Worm (Caenorhabditis elegans) whole organism, L3 larva: ENCODE measurements around the gene Y27F2A.11.

ENCODE experiments used
- ZK546.5 ChIP-seq: sonication (generic microtip); optimal IDR thresholded peaks from 2 replicates; lab custom pipeline; 2017; ENCODE audit warnings: missing biosample characterization, missing genetic modification characterization
- ama-1 ChIP-seq: fragments of 150-350 bp; optimal IDR thresholded peaks from 2 replicates; lab custom pipeline; 2018
- ceh-28 ChIP-seq: fragments of 150-350 bp; optimal IDR thresholded peaks from 2 replicates; lab custom pipeline; 2014; ENCODE audit warnings: missing biosample characterization, missing genetic modification reagents, missing genetic modification characterization
- daf-12 ChIP-seq: fragments of 150-350 bp; optimal IDR thresholded peaks from 2 replicates; lab custom pipeline; 2014; ENCODE audit warnings: missing biosample characterization, missing genetic modification reagents, missing genetic modification characterization
- elt-3 ChIP-seq, 3 experiments: fragments of 150-350 bp in 1 of 3; sonication (generic microtip) in 2 of 3; optimal IDR thresholded peaks; 2 replicates in 2 of 3; 4 replicates in 1 of 3; lab custom pipeline; 2014 to 2017; ENCODE audit warnings: missing biosample characterization in 3 of 3, missing genetic modification characterization in 3 of 3
- fos-1 ChIP-seq: fragments of 150-350 bp; optimal IDR thresholded peaks from 2 replicates; lab custom pipeline; 2014; ENCODE audit warnings: missing biosample characterization, missing genetic modification characterization
- nhr-237 ChIP-seq: fragments of 150-350 bp; optimal IDR thresholded peaks from 2 replicates; lab custom pipeline; 2014; ENCODE audit warnings: missing biosample characterization, missing genetic modification characterization
- nhr-76 ChIP-seq: fragments of 150-350 bp; sonication (generic microtip); optimal IDR thresholded peaks from 5 replicates; lab custom pipeline; 2014; ENCODE audit warnings: missing biosample characterization, missing genetic modification characterization
- sea-2 ChIP-seq: fragments of 150-350 bp; sonication (generic microtip); optimal IDR thresholded peaks from 4 replicates; lab custom pipeline; 2014; ENCODE audit warnings: missing biosample characterization, missing genetic modification reagents, missing genetic modification characterization

DNA sequence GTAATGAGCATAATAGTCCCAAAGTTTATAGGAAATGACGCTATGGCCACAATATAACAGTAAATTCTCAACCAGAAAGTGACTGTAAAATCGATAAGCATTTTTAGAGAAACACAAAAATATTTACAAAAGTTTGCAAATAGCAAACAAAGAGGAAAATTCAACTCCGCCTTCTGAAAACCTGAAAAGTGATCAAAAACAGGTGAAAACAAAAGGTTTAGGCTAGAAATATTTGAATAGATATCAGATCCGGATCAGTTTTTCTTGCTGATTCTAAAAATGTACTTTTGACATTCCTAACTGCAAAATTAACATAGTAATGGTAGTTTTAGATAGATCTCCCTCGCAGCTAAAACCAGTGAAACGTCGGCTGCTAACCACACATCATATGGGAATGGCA, 9.9 kb downstream of the Y27F2A.11 start, which contains the start of gene sri-51:
- no peak for TF ChIP-seq ama-1 (lab: Kevin White, UChicago)
- TF ChIP-seq fos-1 (tag; lab: Kevin White, UChicago): no peak
- TF ChIP-seq elt-3 (tag; optimal IDR thresholded peaks at IDR 0.05; lab: Kevin White, UChicago): no peak
- TF ChIP-seq nhr-237: no peak
- no peak for TF ChIP-seq ZK546.5 (tag; lab: Kevin White, UChicago)
- TF ChIP-seq sea-2 (GFP tag; lab: Kevin White, UChicago): no peak
- TF ChIP-seq ceh-28 (tag; lab: Kevin White, UChicago): no peak
- no peak for TF ChIP-seq nhr-76 (tag; lab: Kevin White, UChicago)
- no peak for TF ChIP-seq daf-12 (tag; lab: Kevin White, UChicago)
